Fruit fly (Drosophila melanogaster): ENCODE measurements around the gene CG2162.
A peak's percentile ranks its signal among the peaks of the same experiment; 100 is the strongest.

CG2162 gene

dm6 chr3L:3071675-3072583, 36.9 kb downstream of the CG2162 start (continued):
- TF ChIP-seq ato (GFP tag; IDR thresholded peaks at IDR 0.05; ENCODE audit: partially characterized antibody) (no peak), CoRest (tag; optimal IDR thresholded peaks at IDR 0.05) (peak; percentile 26), Dp (GFP tag; optimal IDR thresholded peaks at IDR 0.05) (no peak), sisA (GFP tag; IDR thresholded peaks at IDR 0.05) (no peak), Fer3 (tag; optimal IDR thresholded peaks at IDR 0.05) (no peak), gem (tag; optimal IDR thresholded peaks at IDR 0.05) (peak; percentile 46), CG3065 (GFP tag; optimal IDR thresholded peaks at IDR 0.05) (no peak), CG18599 (GFP tag; optimal IDR thresholded peaks at IDR 0.05) (peak; percentile 66), CG11398 (GFP tag; optimal IDR thresholded peaks at IDR 0.05) (no peak), CG10274 (GFP tag; optimal IDR thresholded peaks at IDR 0.05) (no peak), CG3281 (GFP tag; optimal IDR thresholded peaks at IDR 0.05) (no peak), lola (GFP tag; optimal IDR thresholded peaks at IDR 0.05) (no peak), Tbp (GFP tag; optimal IDR thresholded peaks at IDR 0.05) (peak; percentile 53), cato (GFP tag; optimal IDR thresholded peaks at IDR 0.05; ENCODE audit: borderline replicate concordance) (no peak), Rfx (GFP tag; IDR thresholded peaks at IDR 0.05) (no peak), CG12299 (tag; optimal IDR thresholded peaks at IDR 0.05) (no peak), CG2199 (GFP tag; IDR thresholded peaks at IDR 0.05) (no peak), lmd (GFP tag; IDR thresholded peaks at IDR 0.05) (no peak), twi (tag; optimal IDR thresholded peaks at IDR 0.05) (peak; percentile 62), eyg (GFP tag; optimal IDR thresholded peaks at IDR 0.05) (no peak), CG8290 (GFP tag; optimal IDR thresholded peaks at IDR 0.05) (no peak), CG8290 (tag; optimal IDR thresholded peaks at IDR 0.05) (no peak), crc (GFP tag; optimal IDR thresholded peaks at IDR 0.05) (no peak), CG8924 (tag; optimal IDR thresholded peaks at IDR 0.05) (peak; percentile 48), D19B (GFP tag; optimal IDR thresholded peaks at IDR 0.05) (no peak), stwl (tag; optimal IDR thresholded peaks at IDR 0.05) (no peak), sug (tag; optimal IDR thresholded peaks at IDR 0.05) (peak; percentile 41), CG2120 (GFP tag; optimal IDR thresholded peaks at IDR 0.05) (peak; percentile 22), Ada2b (GFP tag; IDR thresholded peaks at IDR 0.05) (no peak), pho (GFP tag; optimal IDR thresholded peaks at IDR 0.05) (no peak), Doc2 (GFP tag; IDR thresholded peaks at IDR 0.05) (no peak), mld (GFP tag; IDR thresholded peaks at IDR 0.05; ENCODE audit: partially characterized antibody) (no peak), Doc3 (GFP tag; IDR thresholded peaks at IDR 0.05; ENCODE audit: partially characterized antibody) (no peak), NC2β (GFP tag; optimal IDR thresholded peaks at IDR 0.05) (no peak), CG16863 (GFP tag; optimal IDR thresholded peaks at IDR 0.05) (no peak), Ets65A (GFP tag) (no peak), D19A (tag; optimal IDR thresholded peaks at IDR 0.05) (no peak), C15 (GFP tag; IDR thresholded peaks at IDR 0.05) (no peak), Scr (GFP tag; IDR thresholded peaks at IDR 0.05; ENCODE audit: partially characterized antibody) (no peak), HLHmδ (GFP tag; optimal IDR thresholded peaks at IDR 0.05) (peak; percentile 80), sens (GFP tag) (peak; percentile 62), gcm2 (GFP tag; optimal IDR thresholded peaks at IDR 0.05) (no peak), HLH4C (GFP tag; IDR thresholded peaks at IDR 0.05; ENCODE audit: partially characterized antibody) (no peak), slp2 (GFP tag; optimal IDR thresholded peaks at IDR 0.05) (no peak), tin (GFP tag; optimal IDR thresholded peaks at IDR 0.05) (no peak), Mrtf (GFP tag; IDR thresholded peaks at IDR 0.05) (no peak), Ets97D (GFP tag; optimal IDR thresholded peaks at IDR 0.05) (no peak), CG7556 (GFP tag; optimal IDR thresholded peaks at IDR 0.05) (peak; percentile 50), CG18764 (GFP tag; optimal IDR thresholded peaks at IDR 0.05) (no peak), Sin3A (optimal IDR thresholded peaks at IDR 0.05) (no peak)
